Worm (Caenorhabditis elegans) whole organism, early embryonic: ENCODE results near the gene cex-2.

ENCODE experiments used
- F13C5.2 ChIP-seq: sonication (generic microtip); optimal IDR thresholded peaks from 2 replicates; lab custom pipeline; 2017; ENCODE audit warnings: mild to moderate bottlenecking, missing genetic modification characterization, inconsistent platforms, missing compliant biosample characterization
- aly-1 ChIP-seq: sonication (generic microtip); optimal IDR thresholded peaks from 2 replicates; lab custom pipeline; 2016; ENCODE audit warnings: missing genetic modification characterization, missing compliant biosample characterization
- ama-1 ChIP-seq: fragments of 150-350 bp; optimal IDR thresholded peaks from 2 replicates; lab custom pipeline; 2014
- ceh-13 ChIP-seq: fragments of 200-800 bp; sonication (Bioruptor generic); optimal IDR thresholded peaks from 2 replicates; lab custom pipeline; 2018; ENCODE audit warnings: mild to moderate bottlenecking, missing genetic modification characterization, missing compliant biosample characterization
- ceh-36 ChIP-seq: sonication (generic microtip); optimal IDR thresholded peaks from 2 replicates; lab custom pipeline; 2016; ENCODE audit warnings: missing genetic modification characterization, inconsistent platforms, missing compliant biosample characterization
- ets-7 ChIP-seq: sonication (generic microtip); optimal IDR thresholded peaks from 2 replicates; lab custom pipeline; 2016; ENCODE audit warnings: missing genotype, missing genetic modification characterization, missing compliant biosample characterization
- flt-1 ChIP-seq: fragments of 200-800 bp; sonication (Bioruptor generic); IDR thresholded peaks from 2 replicates; pipeline ENCODE4 v1.3.6; 2022; ENCODE audit warnings: missing genetic modification characterization, missing compliant biosample characterization
- hmg-4 ChIP-seq: fragments of 200-800 bp; sonication (Bioruptor generic); optimal IDR thresholded peaks from 2 replicates; lab custom pipeline; 2018; ENCODE audit warnings: mild to moderate bottlenecking, missing genetic modification characterization, missing compliant biosample characterization
- hnd-1 ChIP-seq: sonication (generic microtip); optimal IDR thresholded peaks from 2 replicates; lab custom pipeline; 2016; ENCODE audit warnings: missing genetic modification characterization, missing compliant biosample characterization
- scrt-1 ChIP-seq: fragments of 200-800 bp; sonication (Bioruptor generic); IDR thresholded peaks from 2 replicates; pipeline ENCODE4 v1.3.6; 2022; ENCODE audit warnings: missing genetic modification characterization, missing compliant biosample characterization
- sea-1 ChIP-seq: fragments of 200-800 bp; sonication (Bioruptor generic); conservative IDR thresholded peaks from 2 replicates; pipeline ENCODE4 v1.3.6; 2022; ENCODE audit warnings: missing genetic modification characterization, missing compliant biosample characterization

DNA sequence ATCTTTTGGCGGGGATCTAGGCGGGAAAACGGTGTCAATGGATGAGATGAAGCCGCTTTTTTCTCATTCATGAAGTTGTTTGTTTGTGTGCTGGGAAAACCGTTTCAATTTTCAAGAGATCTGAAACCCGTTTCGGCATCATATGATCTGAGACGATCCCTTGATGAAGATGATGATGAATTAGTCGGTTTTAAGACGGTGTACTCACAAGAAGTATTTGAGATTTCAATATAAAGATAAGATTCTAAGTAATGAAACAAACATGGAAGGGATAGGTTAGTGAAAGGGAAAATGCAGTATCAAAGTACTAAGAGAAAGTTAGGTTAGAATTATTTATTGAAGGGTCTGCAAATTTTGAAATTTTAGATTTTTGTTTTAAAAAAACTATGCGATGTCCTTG, 27.1 kb downstream of the cex-2 start:
- TF ChIP-seq ets-7 (no peak), ama-1 (no peak), aly-1 (no peak), ceh-13 (GFP tag; lab: Kevin White, UChicago) (no peak), hmg-4 (no peak), scrt-1 (GFP tag; lab: Robert Waterston, UW) (no peak), F13C5.2 (no peak), ceh-36 (no peak), flt-1 (no peak), hnd-1 (tag; lab: Kevin White, UChicago) (no peak), sea-1 (GFP tag; lab: Robert Waterston, UW) (no peak)
